Worm (Caenorhabditis elegans): ENCODE results near the gene C34B4.2.

- TF ChIP-seq W03F9.2 (tag; optimal IDR thresholded peaks at IDR 0.05) (no peak), him-1 (tag; optimal IDR thresholded peaks at IDR 0.05) (no peak)
Measured at ce11 chrV:13083751-13084672, 1.2 kb downstream of the C34B4.2 start.

All from whole organism, L4/young adult.